Worm (Caenorhabditis elegans): Measurements from ENCODE around the gene F19H6.4.

F19H6.4 gene

ce11 chrX:12347822-12348221 is 17.7 kb upstream of the F19H6.4 start:
- TF ChIP-seq efl-1 (optimal IDR thresholded peaks at IDR 0.05) (no peak), efl-1 (GFP tag; optimal IDR thresholded peaks at IDR 0.05 in 1 of 2) (peak in 1 of 2 experiments; percentile 76), lir-3 (tag; optimal IDR thresholded peaks at IDR 0.05; ENCODE audit: poor library complexity) (peak; percentile 52), skn-1 (tag; optimal IDR thresholded peaks at IDR 0.05) (no peak), ets-5 (GFP tag; IDR thresholded peaks at IDR 0.05) (no peak), lin-14 (GFP tag; optimal IDR thresholded peaks at IDR 0.05) (peak; percentile 36), nhr-47 (tag; optimal IDR thresholded peaks at IDR 0.05) (peak; percentile 35), pqm-1 (tag; optimal IDR thresholded peaks at IDR 0.05) (no peak), sptf-1 (tag; optimal IDR thresholded peaks at IDR 0.05) (no peak), efl-3 (GFP tag; optimal IDR thresholded peaks at IDR 0.05) (no peak), dpl-1 (GFP tag; optimal IDR thresholded peaks at IDR 0.05) (no peak), dsc-1 (tag; optimal IDR thresholded peaks at IDR 0.05) (no peak), ceh-82 (tag; optimal IDR thresholded peaks at IDR 0.05) (peak in 2 of 3 experiments; percentile 36 to 46), C16A3.4 (tag; optimal IDR thresholded peaks at IDR 0.05) (peak; percentile 63), mab-9 (GFP tag; IDR thresholded peaks at IDR 0.05) (no peak), nhr-12 (tag; optimal IDR thresholded peaks at IDR 0.05) (no peak), hlh-17 (GFP tag; optimal IDR thresholded peaks at IDR 0.05; ENCODE audit: borderline replicate concordance) (no peak), elt-3 (tag; optimal IDR thresholded peaks at IDR 0.05) (peak in 2 of 6 experiments; percentile 42 to 54), isw-1 (GFP tag; IDR thresholded peaks at IDR 0.05) (no peak), nhr-85 (tag) (peak; percentile 80), zag-1 (tag; optimal IDR thresholded peaks at IDR 0.05) (no peak), nhr-90 (tag; optimal IDR thresholded peaks at IDR 0.05; ENCODE audit: poor library complexity) (peak; percentile 58), mef-2 (tag; optimal IDR thresholded peaks at IDR 0.05) (no peak), sup-37 (GFP tag; optimal IDR thresholded peaks at IDR 0.05) (no peak), lin-35 (GFP tag; optimal IDR thresholded peaks at IDR 0.05) (peak in 1 of 2 experiments; percentile 74), fos-1 (tag; optimal IDR thresholded peaks at IDR 0.05) (peak; percentile 6), lsy-2 (tag; optimal IDR thresholded peaks at IDR 0.05) (no peak), snpc-4 (tag; optimal IDR thresholded peaks at IDR 0.05) (no peak), tbx-2 (tag; optimal IDR thresholded peaks at IDR 0.05) (peak; percentile 6), C34B4.2 (tag; optimal IDR thresholded peaks at IDR 0.05) (no peak), unc-30 (tag; optimal IDR thresholded peaks at IDR 0.05) (no peak), nhr-19 (GFP tag; conservative IDR thresholded peaks at IDR 0.05) (peak; percentile 69), nhr-71 (tag; optimal IDR thresholded peaks at IDR 0.05) (peak; percentile 54), grh-1 (GFP tag; IDR thresholded peaks at IDR 0.05) (no peak; the same call in 1 of the 2 replicates), xbp-1 (tag; optimal IDR thresholded peaks at IDR 0.05) (peak; percentile 15), swsn-7 (tag; optimal IDR thresholded peaks at IDR 0.05) (peak; percentile 22), nhr-20 (tag; optimal IDR thresholded peaks at IDR 0.05) (peak; percentile 57), pax-3 (tag; optimal IDR thresholded peaks at IDR 0.05) (no peak), irx-1 (tag; optimal IDR thresholded peaks at IDR 0.05) (no peak), C04F5.9 (tag; optimal IDR thresholded peaks at IDR 0.05) (no peak), fkh-10 (GFP tag; optimal IDR thresholded peaks at IDR 0.05) (no peak), lin-15B (tag; optimal IDR thresholded peaks at IDR 0.05) (no peak), ceh-90 (tag; optimal IDR thresholded peaks at IDR 0.05) (no peak), unc-62 (GFP tag; optimal IDR thresholded peaks at IDR 0.05) (no peak), rnt-1 (tag; optimal IDR thresholded peaks at IDR 0.05) (peak; percentile 65), ama-1 (optimal IDR thresholded peaks at IDR 0.05) (no peak), blmp-1 (tag; optimal IDR thresholded peaks at IDR 0.05) (no peak), nhr-28 (tag; optimal IDR thresholded peaks at IDR 0.05) (no peak), unc-98 (GFP tag; IDR thresholded peaks at IDR 0.05) (no peak), nhr-77 (tag; optimal IDR thresholded peaks at IDR 0.05) (peak; percentile 5), nhr-84 (tag; optimal IDR thresholded peaks at IDR 0.05) (no peak), mep-1 (tag; optimal IDR thresholded peaks at IDR 0.05) (peak; percentile 41), ztf-4 (tag; optimal IDR thresholded peaks at IDR 0.05) (no peak), snu-23 (GFP tag; optimal IDR thresholded peaks at IDR 0.05) (peak; percentile 72), hpl-2 (GFP tag; optimal IDR thresholded peaks at IDR 0.05) (no peak)
